Worm (Caenorhabditis elegans): ENCODE measurements around the gene Y25C1A.6.

ce11 chrII:3054221-3054620, 6.7 kb upstream of the Y25C1A.6 start, which contains the start of gene lido-13:
- no peak for TF ChIP-seq snpc-4 (tag; optimal IDR thresholded peaks at IDR 0.05)
- no peak for TF ChIP-seq nhr-28 (tag; optimal IDR thresholded peaks at IDR 0.05)
- no peak for TF ChIP-seq ceh-82 (tag; optimal IDR thresholded peaks at IDR 0.05)
- TF ChIP-seq nhr-76 (tag; optimal IDR thresholded peaks at IDR 0.05): no peak
- no peak for TF ChIP-seq ama-1 (optimal IDR thresholded peaks at IDR 0.05)
- TF ChIP-seq nhr-11 (tag; optimal IDR thresholded peaks at IDR 0.05): no peak
- TF ChIP-seq zag-1 (tag; optimal IDR thresholded peaks at IDR 0.05): no peak
- TF ChIP-seq pqm-1 (tag; optimal IDR thresholded peaks at IDR 0.05): no peak
- TF ChIP-seq nhr-237 (tag; optimal IDR thresholded peaks at IDR 0.05): no peak
- no peak for TF ChIP-seq nhr-67 (tag; optimal IDR thresholded peaks at IDR 0.05)
- no peak for TF ChIP-seq unc-62 (GFP tag; optimal IDR thresholded peaks at IDR 0.05)

Measured in whole organism, L3 larva.